Fruit fly (Drosophila melanogaster): ENCODE data around the gene brwl.

The brwl gene

DNA sequence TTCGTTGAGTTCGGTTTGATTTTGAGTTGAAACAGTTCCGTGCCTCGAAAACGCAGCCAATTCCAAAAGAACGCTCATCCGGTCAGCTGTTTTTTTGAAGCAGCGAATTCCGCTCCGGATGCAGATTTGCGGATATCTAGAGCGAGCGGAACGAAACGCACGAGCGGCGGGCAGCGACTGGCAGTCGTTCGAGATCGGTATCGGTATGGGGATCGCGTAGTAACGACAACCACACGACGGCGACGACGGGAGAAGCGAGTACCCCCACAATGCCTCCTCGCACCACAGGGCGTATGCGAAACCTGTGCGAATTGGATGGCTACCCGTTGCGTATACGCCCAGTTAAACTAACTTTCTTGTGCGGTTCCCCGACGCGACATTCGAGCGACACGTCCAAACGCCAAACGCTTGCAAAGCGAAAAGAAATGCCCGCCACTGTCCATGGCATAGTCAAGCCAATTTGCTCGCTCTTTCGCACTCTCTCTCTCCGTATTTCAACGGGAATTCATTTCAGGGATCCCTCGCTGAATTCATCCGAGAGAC is 8.6 kb upstream of the brwl start (continued):
- no peak for TF ChIP-seq HLHmδ (GFP tag; optimal IDR thresholded peaks at IDR 0.05)
- TF ChIP-seq CG18262 (tag; optimal IDR thresholded peaks at IDR 0.05) = no peak
- TF ChIP-seq seq (GFP tag; IDR thresholded peaks at IDR 0.05) = no peak
- peak; percentile 70 for TF ChIP-seq Deaf1 (tag; optimal IDR thresholded peaks at IDR 0.05)
- no peak for TF ChIP-seq E2f2 (GFP tag; IDR thresholded peaks at IDR 0.05)
- TF ChIP-seq CG10543 (GFP tag; optimal IDR thresholded peaks at IDR 0.05) = peak; percentile 23
- TF ChIP-seq Dbx (GFP tag; IDR thresholded peaks at IDR 0.05) = peak; percentile 32; the same call in 1 of the 3 replicates
- TF ChIP-seq stc (GFP tag; IDR thresholded peaks at IDR 0.05) = no peak
- no peak for TF ChIP-seq CG6791 (GFP tag; IDR thresholded peaks at IDR 0.05; ENCODE audit: partially characterized antibody)
- no peak for TF ChIP-seq jumu (GFP tag; optimal IDR thresholded peaks at IDR 0.05)
- no peak for TF ChIP-seq slp2 (GFP tag; optimal IDR thresholded peaks at IDR 0.05)
- 0 out of 2 replicates have a peak, but pooled peaks have one; percentile 28 for TF ChIP-seq rib (GFP tag; IDR thresholded peaks at IDR 0.05)
- no peak for TF ChIP-seq CG2202 (tag; optimal IDR thresholded peaks at IDR 0.05)
- no peak for TF ChIP-seq CG15696 (tag; optimal IDR thresholded peaks at IDR 0.05)
- TF ChIP-seq emc (GFP tag; optimal IDR thresholded peaks at IDR 0.05) = no peak
- TF ChIP-seq Nf-YC (tag; optimal IDR thresholded peaks at IDR 0.05) = no peak
- TF ChIP-seq h (optimal IDR thresholded peaks at IDR 0.05) = no peak
- no peak for TF ChIP-seq odd (GFP tag; optimal IDR thresholded peaks at IDR 0.05)
- TF ChIP-seq CG10565 (GFP tag; optimal IDR thresholded peaks at IDR 0.05) = no peak
- peak; percentile 9; the same call in 1 of the 2 replicates for TF ChIP-seq CG32532 (GFP tag; IDR thresholded peaks at IDR 0.05)
- peak; percentile 13 to 28 for TF ChIP-seq Trl (optimal IDR thresholded peaks at IDR 0.05)
- TF ChIP-seq Trl (GFP tag; optimal IDR thresholded peaks at IDR 0.05) = no peak
- TF ChIP-seq Dad (GFP tag; optimal IDR thresholded peaks at IDR 0.05) = no peak
- peak; percentile 53; the same call in 1 of the 2 replicates for TF ChIP-seq CG7372 (GFP tag; IDR thresholded peaks at IDR 0.05)
- TF ChIP-seq ro (GFP tag; IDR thresholded peaks at IDR 0.05) = no peak
- peak; percentile 47 for TF ChIP-seq Ets65A (GFP tag)
- TF ChIP-seq Dip2 (GFP tag; IDR thresholded peaks at IDR 0.05) = no peak
- no peak for TF ChIP-seq sens-2 (GFP tag; IDR thresholded peaks at IDR 0.05)
- TF ChIP-seq CG12942 (GFP tag; optimal IDR thresholded peaks at IDR 0.05) = no peak
- no peak for TF ChIP-seq CG8281 (tag; optimal IDR thresholded peaks at IDR 0.05)
- no peak for TF ChIP-seq gcm (GFP tag; optimal IDR thresholded peaks at IDR 0.05)

DNA sequence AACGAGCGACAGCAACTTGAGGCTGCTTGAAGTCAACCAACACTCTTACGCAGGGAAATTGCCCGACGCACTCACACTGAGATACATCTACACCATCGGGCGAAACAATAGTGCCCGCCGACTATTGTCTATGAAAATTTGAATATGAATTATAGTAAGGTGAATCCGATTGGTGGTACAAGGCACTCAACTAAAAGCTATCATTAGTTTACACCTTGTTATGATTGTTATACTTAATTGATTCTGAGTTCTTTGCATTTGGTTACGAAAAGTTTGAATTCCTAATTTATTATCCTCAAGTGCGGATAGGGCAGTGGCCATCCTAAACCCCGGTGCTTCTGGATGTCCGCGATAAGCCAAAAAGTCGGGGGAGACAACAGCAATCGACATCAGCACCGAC is 6.0 kb upstream of the brwl start:
- TF ChIP-seq dysf (GFP tag; IDR thresholded peaks at IDR 0.05) (peak; percentile 33; the same call in 1 of the 3 replicates), Nf-YB (GFP tag; optimal IDR thresholded peaks at IDR 0.05) (no peak), CG11504 (tag; optimal IDR thresholded peaks at IDR 0.05) (peak; percentile 19), CG2678 (tag; optimal IDR thresholded peaks at IDR 0.05) (peak; percentile 29), dpn (GFP tag; optimal IDR thresholded peaks at IDR 0.05) (no peak), unpg (GFP tag; optimal IDR thresholded peaks at IDR 0.05) (no peak), CG7556 (GFP tag; optimal IDR thresholded peaks at IDR 0.05) (peak; percentile 17), Six4 (GFP tag; optimal IDR thresholded peaks at IDR 0.05) (no peak), CG13894 (tag; optimal IDR thresholded peaks at IDR 0.05) (peak; percentile 11), row (GFP tag; IDR thresholded peaks at IDR 0.05) (peak; percentile 22; the same call in 1 of the 3 replicates), ftz-f1 (GFP tag; optimal IDR thresholded peaks at IDR 0.05) (no peak), al (GFP tag; IDR thresholded peaks at IDR 0.05) (no peak), CG17328 (GFP tag; IDR thresholded peaks at IDR 0.05) (no peak), luna (GFP tag; optimal IDR thresholded peaks at IDR 0.05) (no peak), CG17802 (tag; optimal IDR thresholded peaks at IDR 0.05) (no peak), dimm (GFP tag; IDR thresholded peaks at IDR 0.05) (no peak), CG8290 (GFP tag; optimal IDR thresholded peaks at IDR 0.05) (no peak), CG8290 (tag; optimal IDR thresholded peaks at IDR 0.05) (peak in 1 of 2 experiments; percentile 41), dmrt99B (tag; optimal IDR thresholded peaks at IDR 0.05) (peak; percentile 8), abd-A (tag; optimal IDR thresholded peaks at IDR 0.05) (peak; percentile 29), CG18011 (GFP tag; optimal IDR thresholded peaks at IDR 0.05) (no peak), Fer1 (GFP tag; optimal IDR thresholded peaks at IDR 0.05) (peak; percentile 36), lab (GFP tag; optimal IDR thresholded peaks at IDR 0.05) (peak; percentile 35)
